Fruit fly (Drosophila melanogaster) whole organism: Measurements from ENCODE around the gene CG32091.

Experiments used
- EcR ChIP-seq, 2 experiments: fragments of >200 bp; optimal IDR thresholded peaks; 2 replicates each; lab custom pipeline; 2017; ENCODE audit warnings: missing biosample characterization in 2 of 2, missing genetic modification characterization in 2 of 2, missing genetic modification reagents in 2 of 2
- pan ChIP-seq: fragments of >200 bp; optimal IDR thresholded peaks from 2 replicates; lab custom pipeline; 2017
- psq ChIP-seq: fragments of >200 bp; optimal IDR thresholded peaks from 2 replicates; lab custom pipeline; 2017

- TF ChIP-seq psq (lab: Kevin White, UChicago): no peak
- no peak for TF ChIP-seq pan (lab: Kevin White, UChicago)
- TF ChIP-seq EcR (GFP tag; optimal IDR thresholded peaks at IDR 0.05; lab: Kevin White, UChicago): no peak
Measured at dm6 chr3L:11627819-11628483, 3.2 kb upstream of the CG32091 start, which contains the start of gene Apt1.
